Worm (Caenorhabditis elegans) whole organism, L3 larva: ENCODE data around the gene madf-3.

Experiments used
- mdl-1 ChIP-seq: fragments of 150-350 bp; optimal IDR thresholded peaks from 2 replicates; lab custom pipeline; 2014; ENCODE audit warnings: missing biosample characterization, missing genetic modification characterization
- skn-1 ChIP-seq: fragments of 150-350 bp; optimal IDR thresholded peaks from 2 replicates; lab custom pipeline; 2014; ENCODE audit warnings: missing biosample characterization, missing genetic modification characterization

DNA sequence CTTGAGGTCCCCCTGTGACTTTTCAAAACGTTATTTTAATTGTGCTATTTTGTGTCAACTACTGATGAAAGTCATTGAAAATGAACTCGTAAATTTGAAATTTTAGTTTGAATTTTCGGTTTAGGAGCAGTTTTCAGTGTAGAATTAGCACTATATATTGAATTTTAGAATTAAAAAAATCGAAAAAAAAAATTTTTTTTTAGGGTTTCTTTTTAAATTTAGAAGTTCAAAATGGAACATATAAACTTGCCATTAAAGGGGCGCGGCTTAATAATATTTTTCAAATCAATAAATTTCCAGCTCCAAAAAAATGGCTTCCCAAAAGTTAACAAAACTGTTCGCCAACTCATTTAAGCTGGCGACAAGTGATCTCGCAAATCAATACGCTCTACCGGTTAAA, 16.3 kb downstream of the madf-3 start, which contains the start of gene H20J04.9:
- TF ChIP-seq mdl-1 (tag; lab: Kevin White, UChicago) (no peak), skn-1 (tag; lab: Kevin White, UChicago) (no peak)
